Worm (Caenorhabditis elegans): Measurements from ENCODE around the gene Y57G11C.41.

DNA sequence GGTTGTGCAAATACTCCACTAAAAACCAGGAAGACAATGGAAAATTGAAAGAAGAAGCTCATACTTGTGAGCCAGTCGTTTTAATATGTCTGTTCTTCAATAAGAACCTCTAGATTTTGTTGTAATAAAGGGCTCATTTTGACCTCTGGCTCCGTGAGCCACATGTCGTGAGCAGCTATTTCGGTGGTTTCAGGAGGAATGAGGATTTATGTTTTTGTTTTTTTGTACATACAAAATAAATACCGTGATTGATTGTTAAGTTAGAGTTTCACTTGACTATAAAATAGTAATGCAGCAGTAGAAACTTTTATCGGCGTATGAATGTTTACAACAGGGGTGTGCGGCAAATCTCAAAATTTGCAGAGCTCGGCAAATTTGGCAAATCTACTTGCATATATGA, 2.0 kb downstream of the Y57G11C.41 start, which contains the start of gene Y57G11C.40:
- TF ChIP-seq ztf-23 (GFP tag; IDR thresholded peaks at IDR 0.05) (no peak), ref-1 (GFP tag; conservative IDR thresholded peaks at IDR 0.05) (no peak), med-1 (GFP tag; optimal IDR thresholded peaks at IDR 0.05; ENCODE audit: insufficient read depth) (no peak), klf-2 (GFP tag; conservative IDR thresholded peaks at IDR 0.05) (no peak), flt-1 (GFP tag; IDR thresholded peaks at IDR 0.05) (no peak)

All from whole organism, midembryonic.